Worm (Caenorhabditis elegans) whole organism, L1 larva: ENCODE measurements around the gene mdt-21.

Source experiments
- C04F5.9 ChIP-seq: sonication (generic microtip); optimal IDR thresholded peaks from 2 replicates; lab custom pipeline; 2016; ENCODE audit warnings: missing genetic modification characterization, missing compliant biosample characterization
- aha-1 ChIP-seq: fragments of 150-350 bp; optimal IDR thresholded peaks from 2 replicates; lab custom pipeline; 2014; ENCODE audit warnings: missing biosample characterization, missing genetic modification characterization
- alr-1 ChIP-seq: fragments of 200-800 bp; sonication (Bioruptor generic); optimal IDR thresholded peaks from 2 replicates; lab custom pipeline; 2018; ENCODE audit warnings: borderline replicate concordance, mild to moderate bottlenecking, missing genetic modification characterization, missing compliant biosample characterization
- ama-1 ChIP-seq: fragments of 150-350 bp; optimal IDR thresholded peaks from 2 replicates; lab custom pipeline; 2014
- blmp-1 ChIP-seq: fragments of 150-350 bp; optimal IDR thresholded peaks from 2 replicates; lab custom pipeline; 2014; ENCODE audit warnings: missing biosample characterization, missing genetic modification characterization
- ceh-8 ChIP-seq: fragments of 200-800 bp; sonication (Bioruptor generic); optimal IDR thresholded peaks from 2 replicates; lab custom pipeline; 2018; ENCODE audit warnings: mild to moderate bottlenecking, missing genetic modification characterization, moderate library complexity, missing compliant biosample characterization
- ceh-82 ChIP-seq, 3 experiments: fragments of 150-350 bp in 1 of 3; sonication (generic microtip) in 2 of 3; optimal IDR thresholded peaks; 2 replicates each; lab custom pipeline; 2014 to 2017; ENCODE audit warnings: missing biosample characterization in 3 of 3, missing genetic modification characterization in 3 of 3
- dsc-1 ChIP-seq: sonication (generic microtip); optimal IDR thresholded peaks from 2 replicates; lab custom pipeline; 2016; ENCODE audit warnings: mild to moderate bottlenecking, missing genetic modification characterization, missing compliant biosample characterization
- efl-1 ChIP-seq, 4 experiments: fragments of 150-350 bp; optimal IDR thresholded peaks in 3 of 4; peaks in 1 of 4; 1 replicate in 1 of 4; 2 replicates in 3 of 4; lab custom pipeline; 2014; ENCODE audit warnings: missing biosample characterization in 2 of 4, missing genetic modification characterization in 2 of 4, missing genetic modification reagents in 2 of 4
- egl-13 ChIP-seq: sonication (generic microtip); optimal IDR thresholded peaks from 2 replicates; lab custom pipeline; 2016; ENCODE audit warnings: missing genotype, missing genetic modification reagents, missing genetic modification characterization, missing compliant biosample characterization
- egl-27 ChIP-seq, 2 experiments: fragments of 150-350 bp in 1 of 2; sonication (generic microtip); optimal IDR thresholded peaks; 3 replicates each; lab custom pipeline; 2017 to 2018; ENCODE audit warnings: missing biosample characterization in 2 of 2, missing genetic modification characterization in 2 of 2, missing genetic modification reagents in 2 of 2
- elt-2 ChIP-seq: sonication (generic microtip); optimal IDR thresholded peaks from 2 replicates; lab custom pipeline; 2016; ENCODE audit warnings: missing genetic modification characterization, mild to moderate bottlenecking, inconsistent platforms, missing compliant biosample characterization, missing genetic modification reagents
- fkh-8 ChIP-seq: sonication (generic microtip); optimal IDR thresholded peaks from 2 replicates; lab custom pipeline; 2016; ENCODE audit warnings: mild to moderate bottlenecking, missing genetic modification characterization, missing compliant biosample characterization
- grh-1 ChIP-seq: fragments of 200-800 bp; sonication (Bioruptor generic); IDR thresholded peaks from 2 replicates; pipeline ENCODE4 v1.3.6; 2022; ENCODE audit warnings: missing genetic modification reagents, missing genetic modification characterization, missing compliant biosample characterization
- hlh-17 ChIP-seq: fragments of 200-800 bp; sonication (Bioruptor generic); optimal IDR thresholded peaks from 2 replicates; lab custom pipeline; 2018; ENCODE audit warnings: missing genetic modification characterization, mild to moderate bottlenecking, missing compliant biosample characterization, moderate library complexity, borderline replicate concordance
- hlh-4 ChIP-seq: sonication (generic microtip); optimal IDR thresholded peaks from 2 replicates; lab custom pipeline; 2016; ENCODE audit warnings: mild to moderate bottlenecking, missing genetic modification characterization, missing compliant biosample characterization
- hpl-2 ChIP-seq: fragments of 150-350 bp; optimal IDR thresholded peaks from 2 replicates; lab custom pipeline; 2014; ENCODE audit warnings: missing biosample characterization, missing genetic modification reagents, missing genetic modification characterization
- irx-1 ChIP-seq: sonication (generic microtip); optimal IDR thresholded peaks from 2 replicates; lab custom pipeline; 2016; ENCODE audit warnings: missing genetic modification characterization, missing compliant biosample characterization
- isw-1 ChIP-seq: fragments of 200-800 bp; sonication (Bioruptor generic); IDR thresholded peaks from 2 replicates; pipeline ENCODE4 v1.3.6; 2022; ENCODE audit warnings: missing genetic modification characterization, missing compliant biosample characterization
- lin-14 ChIP-seq: fragments of 200-800 bp; sonication (Bioruptor generic); optimal IDR thresholded peaks from 2 replicates; lab custom pipeline; 2018; ENCODE audit warnings: mild to moderate bottlenecking, missing genetic modification characterization, moderate library complexity, missing compliant biosample characterization
- lir-3 ChIP-seq: sonication (generic microtip); optimal IDR thresholded peaks from 2 replicates; lab custom pipeline; 2016; ENCODE audit warnings: mild to moderate bottlenecking, missing genetic modification characterization, moderate library complexity, missing compliant biosample characterization; ENCODE audit not compliant: poor library complexity
- nhr-12 ChIP-seq: sonication (generic microtip); optimal IDR thresholded peaks from 2 replicates; lab custom pipeline; 2017; ENCODE audit warnings: missing biosample characterization, missing genetic modification characterization
- nhr-19 ChIP-seq: fragments of 200-800 bp; sonication (Bioruptor generic); conservative IDR thresholded peaks from 2 replicates; pipeline ENCODE4 v1.3.6; 2022; ENCODE audit warnings: missing genetic modification characterization, missing compliant biosample characterization
- nhr-237 ChIP-seq: fragments of 150-350 bp; optimal IDR thresholded peaks from 2 replicates; lab custom pipeline; 2014; ENCODE audit warnings: missing biosample characterization, missing genetic modification characterization
- nhr-28 ChIP-seq: fragments of 150-350 bp; optimal IDR thresholded peaks from 2 replicates; lab custom pipeline; 2014; ENCODE audit warnings: missing biosample characterization, missing genetic modification characterization
- nhr-47 ChIP-seq: sonication (generic microtip); optimal IDR thresholded peaks from 2 replicates; lab custom pipeline; 2016; ENCODE audit warnings: mild to moderate bottlenecking, missing genetic modification characterization, moderate library complexity, missing compliant biosample characterization
- nhr-76 ChIP-seq: sonication (generic microtip); optimal IDR thresholded peaks from 2 replicates; lab custom pipeline; 2017; ENCODE audit warnings: missing biosample characterization, missing genetic modification characterization
- nhr-77 ChIP-seq: fragments of 150-350 bp; optimal IDR thresholded peaks from 2 replicates; lab custom pipeline; 2014; ENCODE audit warnings: missing biosample characterization, missing genetic modification characterization
- nhr-84 ChIP-seq: sonication (generic microtip); optimal IDR thresholded peaks from 2 replicates; lab custom pipeline; 2017; ENCODE audit warnings: missing biosample characterization, missing genetic modification characterization
- nhr-85 ChIP-seq: sonication (generic microtip); peaks from one replicate; lab custom pipeline; 2016; ENCODE audit warnings: missing genetic modification characterization, inconsistent platforms, missing compliant biosample characterization
- nhr-90 ChIP-seq: sonication (generic microtip); optimal IDR thresholded peaks from 2 replicates; lab custom pipeline; 2016; ENCODE audit warnings: mild to moderate bottlenecking, missing genetic modification characterization, missing compliant biosample characterization; ENCODE audit not compliant: poor library complexity
- pag-3 ChIP-seq: sonication (generic microtip); optimal IDR thresholded peaks from 2 replicates; lab custom pipeline; 2017; ENCODE audit warnings: missing genetic modification characterization, mild to moderate bottlenecking, missing compliant biosample characterization, antibody characterized with exemption, borderline replicate concordance; ENCODE audit not compliant: insufficient read depth
- pqm-1 ChIP-seq: sonication (generic microtip); optimal IDR thresholded peaks from 3 replicates; lab custom pipeline; 2017; ENCODE audit warnings: missing biosample characterization, missing genetic modification characterization
- rnt-1 ChIP-seq: sonication (generic microtip); optimal IDR thresholded peaks from 2 replicates; lab custom pipeline; 2016; ENCODE audit warnings: mild to moderate bottlenecking, missing genetic modification characterization, moderate library complexity, missing compliant biosample characterization
- skn-1 ChIP-seq: fragments of 150-350 bp; optimal IDR thresholded peaks from 2 replicates; lab custom pipeline; 2014; ENCODE audit warnings: missing biosample characterization, missing genetic modification characterization
- snpc-4 ChIP-seq: fragments of 150-350 bp; optimal IDR thresholded peaks from 2 replicates; lab custom pipeline; 2014; ENCODE audit warnings: missing biosample characterization, missing genetic modification characterization
- snu-23 ChIP-seq: sonication (generic microtip); optimal IDR thresholded peaks from 2 replicates; lab custom pipeline; 2016; ENCODE audit warnings: missing genetic modification characterization, missing compliant biosample characterization
- sptf-1 ChIP-seq: fragments of 150-350 bp; optimal IDR thresholded peaks from 2 replicates; lab custom pipeline; 2014; ENCODE audit warnings: missing biosample characterization, missing genetic modification characterization
- sup-37 ChIP-seq: fragments of 200-800 bp; sonication (Bioruptor generic); optimal IDR thresholded peaks from 2 replicates; lab custom pipeline; 2018; ENCODE audit warnings: mild to moderate bottlenecking, missing genetic modification characterization, missing compliant biosample characterization
- unc-130 ChIP-seq: fragments of 150-350 bp; optimal IDR thresholded peaks from 2 replicates; lab custom pipeline; 2017; ENCODE audit warnings: missing biosample characterization, missing genetic modification characterization, inconsistent platforms
- unc-30 ChIP-seq: sonication (generic microtip); optimal IDR thresholded peaks from 2 replicates; lab custom pipeline; 2017; ENCODE audit warnings: missing biosample characterization, missing genetic modification characterization
- vab-15 ChIP-seq: sonication (generic microtip); optimal IDR thresholded peaks from 2 replicates; lab custom pipeline; 2017; ENCODE audit warnings: missing genotype, mild to moderate bottlenecking, missing genetic modification characterization, missing compliant biosample characterization
- xbp-1 ChIP-seq: sonication (generic microtip); optimal IDR thresholded peaks from 2 replicates; lab custom pipeline; 2016; ENCODE audit warnings: missing genetic modification characterization, missing compliant biosample characterization
- zip-4 ChIP-seq: fragments of 200-800 bp; sonication (Bioruptor generic); optimal IDR thresholded peaks from 2 replicates; lab custom pipeline; 2018; ENCODE audit warnings: mild to moderate bottlenecking, missing genetic modification characterization, moderate library complexity, missing compliant biosample characterization
- ztf-11 ChIP-seq, 2 experiments: sonication (generic microtip); optimal IDR thresholded peaks; 2 replicates each; lab custom pipeline; 2016 to 2017; ENCODE audit warnings: missing genetic modification characterization in 2 of 2, missing biosample characterization in 1 of 2, missing compliant biosample characterization in 1 of 2
- ztf-4 ChIP-seq: fragments of 150-350 bp; optimal IDR thresholded peaks from 2 replicates; lab custom pipeline; 2014; ENCODE audit warnings: missing biosample characterization, missing genetic modification characterization

mdt-21 gene

ce11 chrIII:11738482-11738881 is 38.9 kb upstream of the mdt-21 start (continued):
- no peak for TF ChIP-seq egl-13 (tag; lab: Kevin White, UChicago)
- no peak for TF ChIP-seq nhr-12

ce11 chrIII:11740868-11741267 is 36.6 kb upstream of the mdt-21 start:
- TF ChIP-seq fkh-8 (tag; lab: Kevin White, UChicago): no peak
- TF ChIP-seq lin-14: peak; percentile 43
- peak; percentile 4 for TF ChIP-seq xbp-1 (tag; lab: Kevin White, UChicago)
- TF ChIP-seq blmp-1 (tag; lab: Kevin White, UChicago): peak; percentile 13
- no peak for TF ChIP-seq egl-27 (tag; optimal IDR thresholded peaks at IDR 0.05; lab: Kevin White, UChicago)
- no peak for TF ChIP-seq nhr-77 (tag; lab: Kevin White, UChicago)
- no peak for TF ChIP-seq nhr-76

DNA sequence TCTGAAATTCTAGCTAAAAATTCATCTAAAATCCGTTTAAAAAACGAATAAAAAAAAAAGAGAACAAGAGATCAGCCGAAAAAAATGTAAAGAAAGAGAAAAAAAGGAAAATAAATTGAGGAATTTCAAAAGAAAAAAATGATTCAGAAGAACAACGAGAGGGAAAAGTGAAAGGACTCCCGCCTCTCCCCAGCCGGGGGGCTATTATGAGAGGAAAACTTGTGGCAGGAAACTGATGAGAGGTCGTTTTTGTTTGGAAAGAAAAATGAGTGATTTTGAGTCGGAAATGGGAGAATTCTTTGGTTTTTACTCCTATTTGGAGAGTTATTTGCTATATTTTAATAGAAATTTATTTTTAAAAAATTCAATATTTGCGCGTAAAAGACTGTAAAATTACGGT is 35.2 kb upstream of the mdt-21 start:
- peak; percentile 38 for TF ChIP-seq lin-14
- TF ChIP-seq efl-1 (optimal IDR thresholded peaks at IDR 0.05; lab: Kevin White, UChicago): no peak
- no peak for TF ChIP-seq efl-1 (GFP tag; optimal IDR thresholded peaks at IDR 0.05 in 1 of 2; lab: Kevin White, UChicago)
- peak; percentile 89 for TF ChIP-seq blmp-1 (tag; lab: Kevin White, UChicago)
- peak; percentile 54 for TF ChIP-seq nhr-85 (tag; lab: Kevin White, UChicago)
- TF ChIP-seq hlh-4 (tag; lab: Kevin White, UChicago): no peak
- no peak for TF ChIP-seq fkh-8 (tag; lab: Kevin White, UChicago)

DNA sequence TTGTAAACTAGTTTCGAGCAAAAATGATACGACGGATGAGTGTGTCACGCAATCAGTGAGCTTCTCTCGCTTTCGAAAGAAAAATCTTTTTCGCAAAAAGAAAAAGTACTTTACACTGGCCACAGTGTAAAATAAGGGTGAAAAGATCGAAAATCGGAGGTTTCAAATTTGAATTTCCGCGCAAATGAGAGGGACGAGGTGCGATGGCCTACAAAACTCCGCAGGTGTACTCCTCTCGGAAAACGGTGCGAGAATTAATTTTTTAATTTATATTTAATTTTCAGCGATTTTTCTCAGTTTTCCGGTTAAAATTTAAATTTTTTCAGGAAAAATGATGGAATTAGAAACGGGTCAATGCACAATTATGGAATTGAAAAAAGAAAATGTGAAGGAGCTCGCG is 30.7 kb upstream of the mdt-21 start, which contains the start of gene mrt-2:
Gene mrt-2 (plus strand): TSS at position 49 of the 400 bp plus-strand sequence.
- TF ChIP-seq grh-1 (GFP tag; lab: Robert Waterston, UW) (peak; percentile 82), ztf-4 (tag; lab: Kevin White, UChicago) (no peak), aha-1 (no peak), lir-3 (tag; lab: Kevin White, UChicago) (no peak), isw-1 (peak; percentile 78), nhr-237 (tag; lab: Kevin White, UChicago) (no peak), irx-1 (tag; lab: Kevin White, UChicago) (peak; percentile 96), snpc-4 (peak; percentile 37), dsc-1 (tag; lab: Kevin White, UChicago) (peak; percentile 95), ceh-8 (GFP tag; lab: Kevin White, UChicago) (peak; percentile 54), nhr-28 (tag; lab: Kevin White, UChicago) (no peak), xbp-1 (tag; lab: Kevin White, UChicago) (peak; percentile 88), hlh-17 (GFP tag; lab: Kevin White, UChicago) (no peak), nhr-47 (peak; percentile 95), unc-130 (tag; lab: Kevin White, UChicago) (peak; percentile 76), alr-1 (tag; lab: Kevin White, UChicago) (no peak), fkh-8 (tag; lab: Kevin White, UChicago) (peak; percentile 80), C04F5.9 (tag; lab: Kevin White, UChicago) (peak; percentile 91), snu-23 (GFP tag; lab: Kevin White, UChicago) (peak; percentile 89), ztf-11 (tag; optimal IDR thresholded peaks at IDR 0.05; lab: Kevin White, UChicago) (peak in 1 of 2 experiments; percentile 95), sup-37 (peak; percentile 14), elt-2 (tag; lab: Kevin White, UChicago) (peak; percentile 78), unc-30 (tag; lab: Kevin White, UChicago) (no peak), egl-27 (tag; optimal IDR thresholded peaks at IDR 0.05; lab: Kevin White, UChicago) (no peak), pqm-1 (tag; lab: Kevin White, UChicago) (no peak), ama-1 (lab: Kevin White, UChicago) (no peak), nhr-84 (tag; lab: Kevin White, UChicago) (no peak), vab-15 (peak; percentile 64), egl-13 (tag; lab: Kevin White, UChicago) (peak; percentile 97), hpl-2 (GFP tag; lab: Kevin White, UChicago) (no peak), pag-3 (tag; lab: Kevin White, UChicago) (no peak), skn-1 (peak; percentile 78), ceh-82 (tag; optimal IDR thresholded peaks at IDR 0.05; lab: Kevin White, UChicago) (peak; percentile 18 to 68 (median 67)), rnt-1 (tag; lab: Kevin White, UChicago) (no peak), zip-4 (GFP tag; lab: Kevin White, UChicago) (peak; percentile 39), nhr-90 (peak; percentile 97), sptf-1 (no peak), nhr-19 (GFP tag; lab: Robert Waterston, UW) (peak; percentile 90)
